Worm (Caenorhabditis elegans) whole organism, L1 larva: ENCODE results near the gene F22F7.8.

Source experiments
- ama-1 ChIP-seq: fragments of 150-350 bp; optimal IDR thresholded peaks from 2 replicates; lab custom pipeline; 2014
- ceh-82 ChIP-seq, 3 experiments: fragments of 150-350 bp in 1 of 3; sonication (generic microtip) in 2 of 3; optimal IDR thresholded peaks; 2 replicates each; lab custom pipeline; 2014 to 2017; ENCODE audit warnings: missing biosample characterization in 3 of 3, missing genetic modification characterization in 3 of 3
- ceh-88 ChIP-seq: fragments of 200-800 bp; sonication (Bioruptor generic); IDR thresholded peaks from 2 replicates; pipeline ENCODE4 v1.3.6; 2022; ENCODE audit warnings: missing genetic modification characterization, missing compliant biosample characterization
- lin-39 ChIP-seq: fragments of 150-350 bp; optimal IDR thresholded peaks from 2 replicates; lab custom pipeline; 2014; ENCODE audit warnings: missing biosample characterization, missing genetic modification reagents, missing genetic modification characterization
- lsy-2 ChIP-seq, 2 experiments: fragments of 150-350 bp; optimal IDR thresholded peaks; 2 replicates each; lab custom pipeline; 2014; ENCODE audit warnings: missing biosample characterization in 2 of 2, missing genetic modification characterization in 2 of 2
- nhr-47 ChIP-seq: sonication (generic microtip); optimal IDR thresholded peaks from 2 replicates; lab custom pipeline; 2016; ENCODE audit warnings: mild to moderate bottlenecking, missing genetic modification characterization, moderate library complexity, missing compliant biosample characterization
- skn-1 ChIP-seq: fragments of 150-350 bp; optimal IDR thresholded peaks from 2 replicates; lab custom pipeline; 2014; ENCODE audit warnings: missing biosample characterization, missing genetic modification characterization
- tbx-2 ChIP-seq: sonication (generic microtip); optimal IDR thresholded peaks from 2 replicates; lab custom pipeline; 2016; ENCODE audit warnings: missing genetic modification characterization, missing compliant biosample characterization

DNA sequence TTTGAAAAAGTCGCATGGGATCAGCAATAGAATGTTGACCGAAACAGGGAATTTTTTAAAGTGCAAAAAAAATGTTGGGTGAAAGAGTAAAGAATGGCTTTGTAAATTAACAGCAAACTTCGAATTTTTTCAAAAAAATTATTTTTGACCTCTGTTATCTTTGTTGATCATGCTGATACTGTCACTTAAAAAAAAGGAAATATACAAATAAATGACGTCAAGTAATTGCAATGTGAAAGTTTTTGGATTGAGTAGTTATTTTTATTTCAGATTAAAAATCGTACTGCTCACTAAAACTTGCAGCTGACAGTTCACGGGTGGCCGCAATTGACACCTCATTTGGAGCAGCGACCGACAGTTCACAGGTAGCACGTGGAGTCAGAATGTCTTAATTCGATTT, 29.1 kb upstream of the F22F7.8 start, which contains the start of gene C45H4.13:
- TF ChIP-seq ceh-82 (tag; optimal IDR thresholded peaks at IDR 0.05; lab: Kevin White, UChicago) (no peak), lin-39 (tag; lab: Kevin White, UChicago) (no peak), ceh-88 (GFP tag; lab: Robert Waterston, UW) (no peak), tbx-2 (tag; lab: Kevin White, UChicago) (no peak), nhr-47 (tag; lab: Kevin White, UChicago) (no peak), lsy-2 (tag; optimal IDR thresholded peaks at IDR 0.05; lab: Kevin White, UChicago) (no peak), ama-1 (lab: Kevin White, UChicago) (no peak), skn-1 (tag; lab: Kevin White, UChicago) (no peak)
